Fruit fly (Drosophila melanogaster) whole organism, embryonic: Measurements from ENCODE around the gene Twdlalpha.

Experiments used
- BtbVII ChIP-seq: fragments of 200-800 bp; sonication (Bioruptor generic); optimal IDR thresholded peaks from 3 replicates; lab custom pipeline; 2017; ENCODE audit warnings: missing biosample characterization, mild to moderate bottlenecking, missing genetic modification characterization
- CG10147 ChIP-seq: fragments of 200-800 bp; sonication (Bioruptor generic); optimal IDR thresholded peaks from 2 replicates; lab custom pipeline; 2019; ENCODE audit warnings: missing biosample characterization, mild to moderate bottlenecking, missing genetic modification characterization, moderate library complexity
- CG17359 ChIP-seq: fragments of 200-800 bp; sonication (Bioruptor generic); optimal IDR thresholded peaks from 3 replicates; lab custom pipeline; 2018; ENCODE audit warnings: missing biosample characterization, mild to moderate bottlenecking, missing genetic modification characterization, moderate library complexity
- CG17361 ChIP-seq: fragments of 200-800 bp; sonication (Bioruptor generic); IDR thresholded peaks from 3 replicates; pipeline ENCODE4 v1.3.6; 2022; ENCODE audit warnings: missing biosample characterization, missing genetic modification characterization
- CG18011 ChIP-seq: fragments of 200-800 bp; sonication (Bioruptor generic); optimal IDR thresholded peaks from 2 replicates; lab custom pipeline; 2017; ENCODE audit warnings: missing biosample characterization, missing genetic modification characterization, mild to moderate bottlenecking, moderate library complexity, missing genotype
- CG18476 ChIP-seq: fragments of 200-800 bp; sonication (Bioruptor generic); optimal IDR thresholded peaks from 2 replicates; lab custom pipeline; 2016; ENCODE audit warnings: missing biosample characterization, mild to moderate bottlenecking, missing genetic modification characterization
- CG18619 ChIP-seq: fragments of 200-800 bp; sonication (Bioruptor generic); optimal IDR thresholded peaks from 3 replicates; lab custom pipeline; 2017; ENCODE audit warnings: missing biosample characterization, mild to moderate bottlenecking, missing genetic modification characterization
- CG2712 ChIP-seq: fragments of 200-800 bp; optimal IDR thresholded peaks from 3 replicates; lab custom pipeline; 2019; ENCODE audit warnings: missing biosample characterization, mild to moderate bottlenecking, missing genetic modification characterization, moderate library complexity
- CG2875 ChIP-seq: fragments of 200-800 bp; sonication (Bioruptor generic); optimal IDR thresholded peaks from 2 replicates; lab custom pipeline; 2017; ENCODE audit warnings: missing biosample characterization, mild to moderate bottlenecking, missing genetic modification characterization, missing genetic modification reagents
- CG31224 ChIP-seq: fragments of 200-800 bp; sonication (Bioruptor generic); IDR thresholded peaks from 2 replicates; pipeline ENCODE4 v1.3.6; 2022; ENCODE audit warnings: missing biosample characterization, missing genetic modification characterization
- CG4404 ChIP-seq: fragments of 200-800 bp; sonication (Bioruptor generic); IDR thresholded peaks from 2 replicates; pipeline ENCODE4 v1.3.6; 2022; ENCODE audit warnings: missing biosample characterization, missing genetic modification characterization
- CG6791 ChIP-seq: fragments of 200-800 bp; sonication (Bioruptor generic); IDR thresholded peaks from 3 replicates; pipeline ENCODE4 v1.3.6; 2022; ENCODE audit warnings: missing biosample characterization, missing genetic modification characterization; ENCODE audit not compliant: partially characterized antibody
- CG6854 ChIP-seq: fragments of 200-800 bp; sonication (Bioruptor generic); optimal IDR thresholded peaks from 3 replicates; lab custom pipeline; 2017; ENCODE audit warnings: missing biosample characterization, mild to moderate bottlenecking, missing genetic modification characterization
- CG7271 ChIP-seq: fragments of 200-800 bp; sonication (Bioruptor generic); optimal IDR thresholded peaks from 2 replicates; lab custom pipeline; 2018; ENCODE audit warnings: missing biosample characterization, mild to moderate bottlenecking, missing genetic modification characterization, moderate library complexity
- CG8478 ChIP-seq: fragments of >200 bp; optimal IDR thresholded peaks from 2 replicates; lab custom pipeline; 2018
- D19B ChIP-seq: fragments of 200-800 bp; sonication (Bioruptor generic); optimal IDR thresholded peaks from 2 replicates; lab custom pipeline; 2017; ENCODE audit warnings: missing biosample characterization, mild to moderate bottlenecking, missing genetic modification characterization
- Dek ChIP-seq: fragments of 200-800 bp; sonication (Bioruptor generic); optimal IDR thresholded peaks from 3 replicates; lab custom pipeline; 2019; ENCODE audit warnings: missing biosample characterization, mild to moderate bottlenecking, missing genetic modification characterization, moderate library complexity
- E2f1 ChIP-seq: fragments of 200-800 bp; sonication (Bioruptor generic); IDR thresholded peaks from 2 replicates; pipeline ENCODE4 v1.3.6; 2022; ENCODE audit warnings: missing biosample characterization, missing genetic modification characterization
- HLH3B ChIP-seq: fragments of 200-800 bp; sonication (Bioruptor generic); IDR thresholded peaks from 2 replicates; pipeline ENCODE4 v1.3.6; 2022; ENCODE audit warnings: missing biosample characterization, missing genetic modification characterization
- Hand ChIP-seq: fragments of 200-800 bp; sonication (Bioruptor generic); optimal IDR thresholded peaks from 2 replicates; lab custom pipeline; 2017; ENCODE audit warnings: mild to moderate bottlenecking, missing biosample characterization, missing genetic modification reagents, missing genetic modification characterization
- HmgD ChIP-seq: fragments of 200-800 bp; sonication (Bioruptor generic); optimal IDR thresholded peaks from 3 replicates; lab custom pipeline; 2016; ENCODE audit warnings: missing biosample characterization, missing genetic modification characterization
- Hr3 ChIP-seq: fragments of 200-800 bp; sonication (Bioruptor generic); optimal IDR thresholded peaks from 3 replicates; lab custom pipeline; 2016; ENCODE audit warnings: missing biosample characterization, missing genetic modification characterization
- Lhr ChIP-seq: fragments of 200-800 bp; sonication (Bioruptor generic); optimal IDR thresholded peaks from 3 replicates; lab custom pipeline; 2017; ENCODE audit warnings: mild to moderate bottlenecking, missing biosample characterization, missing genetic modification reagents, missing genetic modification characterization
- MESR4 ChIP-seq: fragments of 200-800 bp; sonication (Bioruptor generic); optimal IDR thresholded peaks from 2 replicates; lab custom pipeline; 2018; ENCODE audit warnings: missing biosample characterization, mild to moderate bottlenecking, missing genetic modification characterization, moderate library complexity
- MTF-1 ChIP-seq: fragments of 200-800 bp; sonication (Bioruptor generic); optimal IDR thresholded peaks from 2 replicates; lab custom pipeline; 2018; ENCODE audit warnings: missing biosample characterization, mild to moderate bottlenecking, missing genetic modification characterization, borderline replicate concordance
- Mad ChIP-seq: fragments of 200-800 bp; sonication (Bioruptor generic); optimal IDR thresholded peaks from 2 replicates; lab custom pipeline; 2016; ENCODE audit warnings: missing biosample characterization, missing genetic modification characterization
- Mes4 ChIP-seq: fragments of 200-800 bp; sonication (Bioruptor generic); optimal IDR thresholded peaks from 2 replicates; lab custom pipeline; 2016; ENCODE audit warnings: missing biosample characterization, missing genetic modification characterization
- Mrtf ChIP-seq: fragments of 200-800 bp; sonication (Bioruptor generic); IDR thresholded peaks from 3 replicates; pipeline ENCODE4 v1.3.6; 2022; ENCODE audit warnings: missing biosample characterization, missing genetic modification characterization
- Oli ChIP-seq: fragments of 200-800 bp; sonication (Bioruptor generic); optimal IDR thresholded peaks from 2 replicates; lab custom pipeline; 2018; ENCODE audit warnings: missing biosample characterization, mild to moderate bottlenecking, missing genetic modification characterization, moderate library complexity
- Rfx ChIP-seq: fragments of 200-800 bp; sonication (Bioruptor generic); IDR thresholded peaks from 2 replicates; pipeline ENCODE4 v1.3.6; 2022; ENCODE audit warnings: missing biosample characterization, missing genetic modification characterization
- caup ChIP-seq: fragments of 200-800 bp; sonication (Bioruptor generic); optimal IDR thresholded peaks from 3 replicates; lab custom pipeline; 2017; ENCODE audit warnings: missing biosample characterization, mild to moderate bottlenecking, missing genetic modification characterization, moderate library complexity; ENCODE audit not compliant: severe bottlenecking
- dpn ChIP-seq, 2 experiments: fragments of 200-800 bp; sonication (Bioruptor generic); optimal IDR thresholded peaks; 3 replicates each; lab custom pipeline; 2016; ENCODE audit warnings: missing biosample characterization in 2 of 2, missing genetic modification characterization in 2 of 2
- en ChIP-seq: fragments of 200-800 bp; sonication (Bioruptor generic); optimal IDR thresholded peaks from 2 replicates; lab custom pipeline; 2016; ENCODE audit warnings: missing biosample characterization, missing genetic modification characterization
- fd102C ChIP-seq: fragments of 200-800 bp; sonication (Bioruptor generic); optimal IDR thresholded peaks from 2 replicates; lab custom pipeline; 2018; ENCODE audit warnings: missing biosample characterization, mild to moderate bottlenecking, missing genetic modification characterization, moderate library complexity
- fru ChIP-seq: fragments of >200 bp; optimal IDR thresholded peaks from 2 replicates; lab custom pipeline; 2017
- hbn ChIP-seq: fragments of 200-800 bp; sonication (Bioruptor generic); IDR thresholded peaks from 2 replicates; pipeline ENCODE4 v1.3.6; 2022; ENCODE audit warnings: missing biosample characterization, missing genetic modification characterization; ENCODE audit not compliant: partially characterized antibody
- hkb ChIP-seq, 2 experiments: fragments of 200-800 bp in 1 of 2; fragments of >200 bp in 1 of 2; sonication (Bioruptor generic) in 1 of 2; IDR thresholded peaks in 1 of 2; optimal IDR thresholded peaks in 1 of 2; 2 replicates each; pipeline versions ENCODE4 v1.3.6 to Lab custom; 2017 to 2022; ENCODE audit warnings: missing biosample characterization in 1 of 2, missing genetic modification characterization in 1 of 2
- knrl ChIP-seq: fragments of 200-800 bp; sonication (Bioruptor generic); IDR thresholded peaks from 3 replicates; pipeline ENCODE4 v1.3.6; 2022; ENCODE audit warnings: missing biosample characterization, missing genetic modification characterization; ENCODE audit not compliant: partially characterized antibody
- nerfin-1 ChIP-seq: fragments of 200-800 bp; sonication (Bioruptor generic); optimal IDR thresholded peaks from 3 replicates; lab custom pipeline; 2019; ENCODE audit warnings: missing biosample characterization, mild to moderate bottlenecking, missing genetic modification characterization, moderate library complexity
- sd ChIP-seq: fragments of 200-800 bp; sonication (Bioruptor generic); optimal IDR thresholded peaks from 3 replicates; lab custom pipeline; 2018; ENCODE audit warnings: missing biosample characterization, mild to moderate bottlenecking, missing genetic modification characterization, moderate library complexity
- sens-2 ChIP-seq: fragments of 200-800 bp; sonication (Bioruptor generic); IDR thresholded peaks from 2 replicates; pipeline ENCODE4 v1.3.6; 2022; ENCODE audit warnings: missing biosample characterization, missing genetic modification characterization
- seq ChIP-seq: fragments of 200-800 bp; sonication (Bioruptor generic); IDR thresholded peaks from 2 replicates; pipeline ENCODE4 v1.3.6; 2022; ENCODE audit warnings: missing biosample characterization, missing genetic modification characterization
- sima ChIP-seq: fragments of 200-800 bp; sonication (Bioruptor generic); optimal IDR thresholded peaks from 2 replicates; lab custom pipeline; 2016; ENCODE audit warnings: missing biosample characterization, missing genetic modification characterization
- sna ChIP-seq: fragments of 200-800 bp; sonication (Bioruptor generic); IDR thresholded peaks from 2 replicates; pipeline ENCODE4 v1.3.6; 2022; ENCODE audit warnings: missing biosample characterization, missing genetic modification characterization; ENCODE audit not compliant: partially characterized antibody
- tap ChIP-seq: fragments of 200-800 bp; optimal IDR thresholded peaks from 3 replicates; lab custom pipeline; 2019; ENCODE audit warnings: missing biosample characterization, mild to moderate bottlenecking, missing genetic modification characterization, moderate library complexity
- unpg ChIP-seq: fragments of 200-800 bp; sonication (Bioruptor generic); optimal IDR thresholded peaks from 3 replicates; lab custom pipeline; 2018; ENCODE audit warnings: missing biosample characterization, mild to moderate bottlenecking, missing genetic modification characterization, moderate library complexity
- vnd ChIP-seq: fragments of 200-800 bp; sonication (Bioruptor generic); IDR thresholded peaks from 3 replicates; pipeline ENCODE4 v1.3.6; 2022; ENCODE audit warnings: missing biosample characterization, missing genetic modification characterization; ENCODE audit not compliant: partially characterized antibody
- wdn ChIP-seq: fragments of 200-800 bp; sonication (Bioruptor generic); IDR thresholded peaks from 2 replicates; pipeline ENCODE4 v1.3.6; 2022; ENCODE audit warnings: missing biosample characterization, missing genetic modification characterization

Twdlalpha gene

dm6 chrX:16750712-16751578, 8.3 kb downstream of the Twdlalpha start (continued):
- no peak for TF ChIP-seq fd102C
- TF ChIP-seq seq (GFP tag; lab: Robert Waterston, UW), result peak; percentile 68
- no peak for TF ChIP-seq knrl (GFP tag; lab: Robert Waterston, UW)
- no peak for TF ChIP-seq HmgD (GFP tag; lab: Kevin White, UChicago)
- no peak for TF ChIP-seq hbn (GFP tag; lab: Robert Waterston, UW)
- TF ChIP-seq CG18619 (GFP tag; lab: Kevin White, UChicago), result peak; percentile 67
- TF ChIP-seq en (GFP tag; lab: Kevin White, UChicago), result no peak
- peak; percentile 70 for TF ChIP-seq Rfx
- peak; percentile 39 for TF ChIP-seq caup
- no peak for TF ChIP-seq sna (GFP tag; lab: Robert Waterston, UW)
- no peak for TF ChIP-seq vnd (GFP tag; lab: Robert Waterston, UW)
- TF ChIP-seq CG8478 (lab: Kevin White, UChicago), result no peak
- TF ChIP-seq CG18476 (GFP tag; lab: Kevin White, UChicago), result peak; percentile 53
- TF ChIP-seq fru (lab: Kevin White, UChicago), result no peak
- no peak; the same call in 1 of the 2 replicates for TF ChIP-seq CG4404 (GFP tag; lab: Robert Waterston, UW)
- peak; percentile 71 for TF ChIP-seq CG17359 (tag; lab: Kevin White, UChicago)
- TF ChIP-seq hkb (optimal IDR thresholded peaks at IDR 0.05; lab: Kevin White, UChicago), result no peak
- TF ChIP-seq hkb (GFP tag; IDR thresholded peaks at IDR 0.05; lab: Robert Waterston, UW), result peak; percentile 75
- peak; percentile 75 for TF ChIP-seq tap
- TF ChIP-seq nerfin-1 (tag; lab: Kevin White, UChicago), result peak; percentile 65
- TF ChIP-seq CG10147 (GFP tag; lab: Kevin White, UChicago), result peak; percentile 81
- TF ChIP-seq CG6854, result peak; percentile 50
- TF ChIP-seq Hand (GFP tag; lab: Kevin White, UChicago), result no peak
- TF ChIP-seq D19B (GFP tag; lab: Kevin White, UChicago), result peak; percentile 15
- TF ChIP-seq CG2875, result peak; percentile 44
- peak; percentile 29 for TF ChIP-seq Lhr (GFP tag; lab: Kevin White, UChicago)
- peak; percentile 75 for TF ChIP-seq BtbVII (GFP tag; lab: Kevin White, UChicago)
- no peak for TF ChIP-seq CG18011 (GFP tag; lab: Kevin White, UChicago)
- peak; percentile 47 for TF ChIP-seq MTF-1 (GFP tag; lab: Kevin White, UChicago)
- peak; percentile 45 for TF ChIP-seq sd (tag; lab: Kevin White, UChicago)
- TF ChIP-seq dpn (GFP tag; optimal IDR thresholded peaks at IDR 0.05; lab: Kevin White, UChicago), result peak; percentile 16 to 48
- peak; percentile 67 for TF ChIP-seq Dek (tag; lab: Kevin White, UChicago)
- no peak for TF ChIP-seq Mes4 (GFP tag; lab: Kevin White, UChicago)
- TF ChIP-seq sima, result no peak
- peak; percentile 79 for TF ChIP-seq Oli (tag; lab: Kevin White, UChicago)
- no peak for TF ChIP-seq Hr3 (GFP tag; lab: Kevin White, UChicago)
- peak; percentile 16; the same call in 1 of the 3 replicates for TF ChIP-seq Mrtf (GFP tag; lab: Robert Waterston, UW)
- no peak for TF ChIP-seq MESR4 (GFP tag; lab: Kevin White, UChicago)
- peak; percentile 55 for TF ChIP-seq E2f1 (GFP tag; lab: Robert Waterston, UW)
- peak; percentile 28 for TF ChIP-seq Mad (GFP tag; lab: Kevin White, UChicago)
- TF ChIP-seq wdn (GFP tag; lab: Robert Waterston, UW), result no peak
- TF ChIP-seq CG7271 (tag; lab: Kevin White, UChicago), result no peak
- no peak for TF ChIP-seq sens-2 (GFP tag; lab: Robert Waterston, UW)
- peak; percentile 79 for TF ChIP-seq CG17361
- TF ChIP-seq HLH3B (GFP tag; lab: Robert Waterston, UW), result no peak
- no peak for TF ChIP-seq CG6791 (GFP tag; lab: Robert Waterston, UW)
- peak; percentile 79 for TF ChIP-seq unpg (GFP tag; lab: Kevin White, UChicago)
- TF ChIP-seq CG2712 (tag; lab: Kevin White, UChicago), result peak; percentile 91
- 0 out of 2 replicates have a peak, but pooled peaks have one; percentile 20 for TF ChIP-seq CG31224 (GFP tag; lab: Robert Waterston, UW)
